Fruit fly (Drosophila melanogaster) Kc167 (cell line): Measurements from ENCODE around the gene dsf.

Source experiments
- Myc ChIP-seq: fragments of >200 bp; optimal IDR thresholded peaks from 2 replicates; lab custom pipeline; 2017; ENCODE audit warnings: missing external identifiers
- Sin3A ChIP-seq: fragments of >200 bp; optimal IDR thresholded peaks from 2 replicates; lab custom pipeline; 2018; ENCODE audit warnings: missing external identifiers
- h ChIP-seq: fragments of >200 bp; optimal IDR thresholded peaks from 3 replicates; lab custom pipeline; 2018; ENCODE audit warnings: missing external identifiers
- insv ChIP-seq: fragments of >200 bp; optimal IDR thresholded peaks from 3 replicates; lab custom pipeline; 2018; ENCODE audit warnings: missing external identifiers
- psq ChIP-seq: fragments of >200 bp; optimal IDR thresholded peaks from 2 replicates; lab custom pipeline; 2017; ENCODE audit warnings: missing external identifiers
- ttk ChIP-seq: sonication (Bioruptor generic); optimal IDR thresholded peaks from 2 replicates; lab custom pipeline; 2017; ENCODE audit warnings: missing external identifiers

dm6 chr2L:5974122-5974521, 48.4 kb downstream of the dsf start:
- TF ChIP-seq h (lab: Kevin White, UChicago), result no peak
- no peak for TF ChIP-seq psq
- TF ChIP-seq insv (lab: Kevin White, UChicago), result no peak
- no peak for TF ChIP-seq ttk
- no peak for TF ChIP-seq Sin3A (lab: Kevin White, UChicago)
- no peak for TF ChIP-seq Myc (lab: Kevin White, UChicago)
